Worm (Caenorhabditis elegans) whole organism, L2 larva: ENCODE results near the gene ebax-1.

Experiments
- C34F6.9 ChIP-seq: fragments of 150-350 bp; optimal IDR thresholded peaks from 2 replicates; lab custom pipeline; 2014; ENCODE audit warnings: missing biosample characterization, missing genetic modification characterization
- R02D3.7 ChIP-seq: fragments of 150-350 bp; optimal IDR thresholded peaks from 2 replicates; lab custom pipeline; 2014; ENCODE audit warnings: missing biosample characterization, missing genetic modification characterization
- ZK546.5 ChIP-seq: sonication (generic microtip); optimal IDR thresholded peaks from 2 replicates; lab custom pipeline; 2017; ENCODE audit warnings: missing biosample characterization, missing genetic modification characterization
- alr-1 ChIP-seq: fragments of 150-350 bp; optimal IDR thresholded peaks from 2 replicates; lab custom pipeline; 2014; ENCODE audit warnings: missing biosample characterization, missing genetic modification characterization
- ama-1 ChIP-seq: fragments of 150-350 bp; optimal IDR thresholded peaks from 2 replicates; lab custom pipeline; 2018; ENCODE audit warnings: inconsistent platforms
- blmp-1 ChIP-seq: sonication (generic microtip); optimal IDR thresholded peaks from 2 replicates; lab custom pipeline; 2017; ENCODE audit warnings: missing genetic modification characterization, mild to moderate bottlenecking, missing compliant biosample characterization, antibody characterized with exemption, moderate library complexity; ENCODE audit not compliant: insufficient read depth
- ceh-16 ChIP-seq: fragments of 150-350 bp; optimal IDR thresholded peaks from 2 replicates; lab custom pipeline; 2014; ENCODE audit warnings: missing biosample characterization, missing genetic modification characterization
- ceh-82 ChIP-seq: fragments of 150-350 bp; optimal IDR thresholded peaks from 2 replicates; lab custom pipeline; 2014; ENCODE audit warnings: missing biosample characterization, missing genetic modification characterization
- crh-2 ChIP-seq: sonication (generic microtip); optimal IDR thresholded peaks from 2 replicates; lab custom pipeline; 2017; ENCODE audit warnings: missing biosample characterization, missing genetic modification characterization
- dmd-4 ChIP-seq: sonication (generic microtip); optimal IDR thresholded peaks from 2 replicates; lab custom pipeline; 2017; ENCODE audit warnings: missing biosample characterization, missing genetic modification characterization
- elt-1 ChIP-seq: fragments of 150-350 bp; optimal IDR thresholded peaks from 2 replicates; lab custom pipeline; 2014; ENCODE audit warnings: missing biosample characterization, missing genetic modification characterization
- elt-3 ChIP-seq: sonication (generic microtip); optimal IDR thresholded peaks from 2 replicates; lab custom pipeline; 2017; ENCODE audit warnings: missing biosample characterization, missing genetic modification characterization
- fos-1 ChIP-seq: fragments of 150-350 bp; optimal IDR thresholded peaks from 2 replicates; lab custom pipeline; 2014; ENCODE audit warnings: missing biosample characterization, missing genetic modification characterization
- lin-11 ChIP-seq: fragments of 150-350 bp; sonication (generic microtip); optimal IDR thresholded peaks from 2 replicates; lab custom pipeline; 2014; ENCODE audit warnings: missing biosample characterization, missing genetic modification characterization, inconsistent platforms, mixed read lengths
- lin-39 ChIP-seq: fragments of 150-350 bp; optimal IDR thresholded peaks from 2 replicates; lab custom pipeline; 2014; ENCODE audit warnings: missing biosample characterization, missing genetic modification reagents, missing genetic modification characterization
- lsy-2 ChIP-seq, 2 experiments: fragments of 150-350 bp in 1 of 2; sonication (generic microtip) in 1 of 2; optimal IDR thresholded peaks; 2 replicates each; lab custom pipeline; 2014 to 2017; ENCODE audit warnings: missing biosample characterization in 2 of 2, missing genetic modification characterization in 2 of 2
- mab-5 ChIP-seq: fragments of 150-350 bp; optimal IDR thresholded peaks from 2 replicates; lab custom pipeline; 2014; ENCODE audit warnings: missing biosample characterization, missing genetic modification characterization
- mbf-1 ChIP-seq: sonication (generic microtip); optimal IDR thresholded peaks from 2 replicates; lab custom pipeline; 2017; ENCODE audit warnings: missing biosample characterization, missing genetic modification characterization
- nhr-10 ChIP-seq: sonication (generic microtip); optimal IDR thresholded peaks from 2 replicates; lab custom pipeline; 2017; ENCODE audit warnings: missing biosample characterization, missing genetic modification characterization
- nhr-11 ChIP-seq: fragments of 150-350 bp; optimal IDR thresholded peaks from 2 replicates; lab custom pipeline; 2014; ENCODE audit warnings: missing biosample characterization, missing genetic modification characterization
- nhr-12 ChIP-seq: fragments of 150-350 bp; optimal IDR thresholded peaks from 2 replicates; lab custom pipeline; 2014; ENCODE audit warnings: missing biosample characterization, missing genetic modification characterization
- nhr-129 ChIP-seq: fragments of 150-350 bp; optimal IDR thresholded peaks from 2 replicates; lab custom pipeline; 2014; ENCODE audit warnings: missing biosample characterization, missing genetic modification characterization
- nhr-23 ChIP-seq: fragments of 150-350 bp; optimal IDR thresholded peaks from 2 replicates; lab custom pipeline; 2014; ENCODE audit warnings: missing biosample characterization, missing genetic modification reagents, missing genetic modification characterization
- nhr-237 ChIP-seq: fragments of 150-350 bp; optimal IDR thresholded peaks from 2 replicates; lab custom pipeline; 2014; ENCODE audit warnings: missing biosample characterization, missing genetic modification characterization
- nhr-25 ChIP-seq: fragments of 150-350 bp; sonication (generic microtip); optimal IDR thresholded peaks from 3 replicates; lab custom pipeline; 2014; ENCODE audit warnings: missing biosample characterization, missing genetic modification characterization
- nhr-77 ChIP-seq: fragments of 150-350 bp; optimal IDR thresholded peaks from 2 replicates; lab custom pipeline; 2014; ENCODE audit warnings: missing biosample characterization, missing genetic modification characterization
- peb-1 ChIP-seq: fragments of 150-350 bp; optimal IDR thresholded peaks from 2 replicates; lab custom pipeline; 2014; ENCODE audit warnings: missing biosample characterization, missing genetic modification characterization
- sem-4 ChIP-seq: fragments of 150-350 bp; optimal IDR thresholded peaks from 2 replicates; lab custom pipeline; 2014; ENCODE audit warnings: missing biosample characterization, missing genetic modification reagents, missing genetic modification characterization
- skn-1 ChIP-seq: sonication (generic microtip); optimal IDR thresholded peaks from 2 replicates; lab custom pipeline; 2017; ENCODE audit warnings: missing biosample characterization, missing genetic modification characterization
- sma-3 ChIP-seq: sonication (generic microtip); optimal IDR thresholded peaks from 2 replicates; lab custom pipeline; 2016; ENCODE audit warnings: missing genetic modification reagents, missing genetic modification characterization, missing compliant biosample characterization
- sma-9 ChIP-seq, 2 experiments: fragments of 150-350 bp in 1 of 2; sonication (generic microtip) in 1 of 2; optimal IDR thresholded peaks; 2 replicates each; lab custom pipeline; 2014 to 2016; ENCODE audit warnings: missing genetic modification characterization in 2 of 2, mild to moderate bottlenecking in 1 of 2, missing biosample characterization in 1 of 2, missing compliant biosample characterization in 1 of 2, missing genetic modification reagents in 1 of 2, moderate library complexity in 1 of 2
- unc-39 ChIP-seq: fragments of 150-350 bp; optimal IDR thresholded peaks from 2 replicates; lab custom pipeline; 2014; ENCODE audit warnings: missing biosample characterization, missing genetic modification characterization
- unc-55 ChIP-seq: fragments of 150-350 bp; sonication (generic microtip); optimal IDR thresholded peaks from 3 replicates; lab custom pipeline; 2014; ENCODE audit warnings: missing biosample characterization, missing genetic modification reagents, missing genetic modification characterization
- unc-62 ChIP-seq: fragments of 150-350 bp; optimal IDR thresholded peaks from 2 replicates; lab custom pipeline; 2014; ENCODE audit warnings: missing biosample characterization, missing genetic modification reagents, missing genetic modification characterization
- zag-1 ChIP-seq: fragments of 150-350 bp; optimal IDR thresholded peaks from 2 replicates; lab custom pipeline; 2014; ENCODE audit warnings: missing biosample characterization, missing genetic modification characterization
- ztf-1 ChIP-seq: fragments of 200-800 bp; sonication (Bioruptor generic); conservative IDR thresholded peaks from 2 replicates; pipeline ENCODE4 v1.3.6; 2022; ENCODE audit warnings: missing genetic modification characterization, missing compliant biosample characterization
- ztf-11 ChIP-seq: sonication (generic microtip); optimal IDR thresholded peaks from 2 replicates; lab custom pipeline; 2017; ENCODE audit warnings: missing biosample characterization, missing genetic modification characterization
- ztf-4 ChIP-seq: fragments of 150-350 bp; optimal IDR thresholded peaks from 2 replicates; lab custom pipeline; 2014; ENCODE audit warnings: missing biosample characterization, missing genetic modification characterization

Gene ebax-1

DNA sequence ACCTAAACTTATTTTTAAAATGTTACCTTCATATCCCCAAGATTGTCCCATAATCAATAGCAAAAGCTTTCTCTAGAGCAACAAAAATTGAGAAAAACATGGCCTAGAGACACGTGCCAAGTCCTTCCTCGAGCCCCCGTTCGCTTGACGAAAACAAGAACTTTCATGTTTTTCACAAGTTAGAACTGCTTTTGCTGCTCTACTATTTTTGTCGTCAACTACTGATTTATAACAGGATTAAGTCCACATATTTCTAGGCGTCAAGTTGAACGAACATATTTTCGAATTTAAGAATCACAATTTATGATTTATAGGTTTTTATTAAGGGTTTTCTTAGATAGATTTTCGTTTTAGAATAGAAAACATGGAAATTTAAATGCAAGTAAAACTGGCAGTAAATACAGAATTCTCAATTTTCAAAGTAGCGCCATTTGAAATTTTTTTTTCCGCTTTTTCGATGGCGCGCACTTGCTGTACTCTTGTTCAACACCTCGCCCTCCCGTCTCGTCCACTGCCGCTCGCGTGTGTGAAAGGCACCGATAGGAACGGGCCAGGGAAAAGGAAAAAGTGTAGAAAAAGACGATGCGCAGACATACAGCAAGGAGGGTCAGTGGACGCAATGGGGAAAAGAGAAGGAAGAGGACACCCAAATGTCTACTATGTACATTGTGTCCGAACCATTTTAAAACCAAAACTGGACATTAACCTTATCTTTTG lies 2.4 kb upstream of the ebax-1 start, which contains the start of gene rad-51 (continued):
- TF ChIP-seq fos-1 (tag; lab: Kevin White, UChicago) (peak; percentile 65), ztf-1 (GFP tag; lab: Robert Waterston, UW) (no peak), nhr-77 (no peak), elt-1 (tag; lab: Kevin White, UChicago) (no peak)

DNA sequence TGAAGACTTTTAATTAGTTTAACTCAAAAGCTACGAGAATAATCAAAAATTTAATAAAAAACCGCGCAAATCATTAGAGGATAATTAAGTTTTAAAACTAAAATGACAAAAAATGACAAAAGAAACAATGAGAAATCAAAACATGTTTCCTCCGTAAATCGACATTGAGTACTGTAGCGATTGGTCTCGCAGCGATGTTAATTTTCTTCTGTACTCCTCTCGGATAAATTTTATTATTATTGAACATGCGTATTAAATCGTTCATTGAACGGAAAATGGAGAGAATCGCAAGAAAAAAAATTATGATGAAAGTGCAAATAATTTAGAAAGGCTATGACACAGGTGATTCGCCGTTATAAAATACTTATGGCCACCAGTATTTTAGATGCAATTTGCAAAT lies 1.4 kb upstream of the ebax-1 start:
- no peak for TF ChIP-seq skn-1 (tag; lab: Kevin White, UChicago)
- peak in 1 of 2 experiments; percentile 20 for TF ChIP-seq lsy-2 (tag; optimal IDR thresholded peaks at IDR 0.05; lab: Kevin White, UChicago)

DNA sequence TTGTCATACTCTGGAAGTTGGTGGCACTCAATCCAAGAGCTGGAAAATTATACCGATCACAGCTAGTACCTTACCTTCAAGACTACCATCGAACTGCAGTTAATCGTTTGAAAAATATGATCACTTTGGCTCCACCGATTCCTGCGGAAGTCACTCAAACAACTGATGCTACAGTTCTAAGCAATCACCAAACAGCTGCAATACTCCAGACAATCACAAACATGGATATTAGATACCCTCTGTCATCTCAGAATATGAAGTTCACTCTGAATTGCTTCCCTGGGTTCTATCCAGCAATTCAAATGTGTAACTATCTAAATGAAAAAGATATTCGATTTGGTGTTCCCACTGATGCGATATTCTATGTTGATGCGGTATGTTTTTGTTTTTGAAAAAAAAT lies 1.8 kb downstream of the ebax-1 start:
- TF ChIP-seq zag-1 (tag; lab: Kevin White, UChicago) (no peak), C34F6.9 (tag; lab: Kevin White, UChicago) (no peak), nhr-10 (tag; lab: Kevin White, UChicago) (no peak), skn-1 (tag; lab: Kevin White, UChicago) (no peak), ZK546.5 (tag; lab: Kevin White, UChicago) (no peak), nhr-12 (tag; lab: Kevin White, UChicago) (no peak), lsy-2 (tag; optimal IDR thresholded peaks at IDR 0.05; lab: Kevin White, UChicago) (no peak), unc-39 (tag; lab: Kevin White, UChicago) (no peak), elt-3 (tag; lab: Kevin White, UChicago) (no peak), unc-55 (GFP tag; lab: Kevin White, UChicago) (no peak), R02D3.7 (no peak), mab-5 (tag; lab: Kevin White, UChicago) (no peak)

DNA sequence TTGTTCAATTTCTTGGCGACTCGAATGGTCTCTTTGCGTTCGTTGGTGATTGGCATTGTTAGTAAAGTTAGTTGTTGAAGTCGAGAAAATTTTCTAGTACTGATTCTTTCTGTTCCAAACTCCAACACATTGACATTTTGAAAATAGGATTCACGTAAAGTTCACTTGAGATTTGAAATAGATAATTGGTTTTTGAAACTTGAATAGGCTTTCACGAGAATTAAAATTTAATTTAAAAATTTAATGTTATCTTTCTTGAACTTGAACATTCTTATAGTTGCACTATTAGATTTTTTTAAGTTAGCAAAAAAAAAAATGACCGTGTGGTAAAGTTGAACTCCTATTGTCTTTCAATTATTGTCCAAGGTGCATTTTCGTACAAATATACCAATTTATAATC lies 7.3 kb downstream of the ebax-1 start, which contains the start of gene R09E10.6:
TSS of gene R09E10.6 (minus strand) at position 101 of the 400 bp plus-strand sequence.
- no peak for TF ChIP-seq lsy-2 (tag; optimal IDR thresholded peaks at IDR 0.05; lab: Kevin White, UChicago)
- no peak for TF ChIP-seq peb-1
- no peak for TF ChIP-seq elt-1 (tag; lab: Kevin White, UChicago)
- no peak for TF ChIP-seq ceh-16 (tag; lab: Kevin White, UChicago)
- no peak for TF ChIP-seq nhr-12 (tag; lab: Kevin White, UChicago)
- no peak for TF ChIP-seq nhr-129
- TF ChIP-seq nhr-11: no peak
- no peak for TF ChIP-seq R02D3.7
- no peak for TF ChIP-seq ztf-11
- no peak for TF ChIP-seq alr-1 (tag; lab: Kevin White, UChicago)
- no peak for TF ChIP-seq elt-3 (tag; lab: Kevin White, UChicago)
- no peak for TF ChIP-seq blmp-1 (tag; lab: Kevin White, UChicago)
- no peak for TF ChIP-seq sem-4 (tag; lab: Kevin White, UChicago)
- no peak for TF ChIP-seq nhr-23 (tag; lab: Kevin White, UChicago)

DNA sequence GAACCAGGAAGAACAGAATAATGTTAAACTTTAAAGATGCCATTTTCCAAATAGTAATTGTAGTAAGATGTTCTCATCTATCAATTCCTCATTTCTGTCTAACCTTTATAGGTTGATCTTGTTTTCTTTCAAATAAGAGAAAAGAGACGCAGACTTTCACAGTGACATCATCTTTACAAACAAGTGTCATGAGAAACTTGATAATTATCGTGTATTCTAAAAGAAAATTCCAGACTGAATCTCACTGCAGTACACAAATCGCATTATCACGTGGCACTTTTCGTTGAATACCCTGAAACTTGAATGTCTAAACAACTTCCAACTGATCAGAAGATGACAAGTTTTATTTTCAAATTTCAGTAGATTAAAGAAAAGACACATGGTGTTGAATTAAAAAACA lies 8.3 kb downstream of the ebax-1 start, which contains the start of gene R09E10.13:
TSS of gene R09E10.13 (minus strand) at position 61 of the 400 bp plus-strand sequence.
- TF ChIP-seq dmd-4 (no peak), lin-11 (tag; lab: Kevin White, UChicago) (no peak), ztf-4 (tag; lab: Kevin White, UChicago) (peak; percentile 47), crh-2 (tag; lab: Kevin White, UChicago) (no peak), nhr-77 (no peak)

DNA sequence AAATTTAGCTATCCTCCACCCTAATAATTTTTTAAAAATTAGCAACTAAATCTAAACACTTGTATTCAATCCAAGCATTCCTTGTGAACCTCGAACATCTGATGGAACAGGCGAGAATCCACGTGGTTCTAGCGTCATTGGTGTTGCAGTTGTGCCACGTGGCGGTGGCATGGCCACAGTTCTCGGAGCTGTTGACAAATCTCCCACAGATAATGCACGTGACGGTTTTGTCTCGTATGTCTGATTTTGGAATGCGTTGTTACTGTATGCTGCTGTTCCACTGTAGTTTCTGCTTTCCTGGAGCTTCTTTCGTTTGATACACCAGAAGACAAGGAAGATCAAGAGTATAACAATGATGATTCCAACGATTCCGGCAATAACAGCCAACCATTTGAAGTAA lies 9.3 kb downstream of the ebax-1 start:
- TF ChIP-seq mbf-1 (tag; lab: Kevin White, UChicago) (no peak), lin-11 (tag; lab: Kevin White, UChicago) (no peak), sma-9 (GFP tag; optimal IDR thresholded peaks at IDR 0.05; lab: Kevin White, UChicago) (no peak), sma-9 (tag; optimal IDR thresholded peaks at IDR 0.05; lab: Kevin White, UChicago) (no peak), nhr-237 (no peak), alr-1 (tag; lab: Kevin White, UChicago) (no peak), ama-1 (lab: Kevin White, UChicago) (no peak), nhr-129 (no peak), ceh-16 (tag; lab: Kevin White, UChicago) (no peak), lin-39 (tag; lab: Kevin White, UChicago) (no peak), unc-39 (tag; lab: Kevin White, UChicago) (no peak), nhr-77 (no peak), ceh-82 (tag; lab: Kevin White, UChicago) (no peak), mab-5 (tag; lab: Kevin White, UChicago) (no peak), ztf-11 (no peak), R02D3.7 (no peak), lsy-2 (tag; optimal IDR thresholded peaks at IDR 0.05; lab: Kevin White, UChicago) (no peak), sma-3 (GFP tag; lab: Kevin White, UChicago) (no peak), unc-62 (GFP tag; lab: Kevin White, UChicago) (no peak), nhr-23 (tag; lab: Kevin White, UChicago) (no peak), nhr-25 (tag; lab: Kevin White, UChicago) (no peak)
